Fruit fly (Drosophila melanogaster): Measurements from ENCODE around the gene Cyt-c1L.

Cyt-c1L gene

dm6 chr3R:29217309-29217708, 13.4 kb upstream of the Cyt-c1L start:
- no peak for TF ChIP-seq CTCF (optimal IDR thresholded peaks at IDR 0.05)
- no peak for TF ChIP-seq CG8478 (optimal IDR thresholded peaks at IDR 0.05)

dm6 chr3R:29216484-29216863, 12.5 kb upstream of the Cyt-c1L start:
- TF ChIP-seq CTCF (optimal IDR thresholded peaks at IDR 0.05) (no peak), CG8478 (optimal IDR thresholded peaks at IDR 0.05) (no peak)

- TF ChIP-seq CG8478 (optimal IDR thresholded peaks at IDR 0.05), result no peak
- no peak for TF ChIP-seq CTCF (optimal IDR thresholded peaks at IDR 0.05)
Observed at dm6 chr3R:29215652-29216483, 11.9 kb upstream of the Cyt-c1L start.

- TF ChIP-seq CG8478 (optimal IDR thresholded peaks at IDR 0.05) (no peak), CTCF (optimal IDR thresholded peaks at IDR 0.05) (no peak)
Observed at dm6 chr3R:29214982-29215533, 11.1 kb upstream of the Cyt-c1L start.

dm6 chr3R:29214262-29214661, 10.3 kb upstream of the Cyt-c1L start:
- TF ChIP-seq CTCF (optimal IDR thresholded peaks at IDR 0.05) (no peak), CG8478 (optimal IDR thresholded peaks at IDR 0.05) (peak; percentile 34)

dm6 chr3R:29213416-29213815, 9.5 kb upstream of the Cyt-c1L start:
- TF ChIP-seq CG8478 (optimal IDR thresholded peaks at IDR 0.05), result no peak
- TF ChIP-seq CTCF (optimal IDR thresholded peaks at IDR 0.05), result no peak

dm6 chr3R:29212534-29212933, 8.6 kb upstream of the Cyt-c1L start:
- TF ChIP-seq CG8478 (optimal IDR thresholded peaks at IDR 0.05), result no peak
- TF ChIP-seq CTCF (optimal IDR thresholded peaks at IDR 0.05), result no peak

dm6 chr3R:29211702-29212101, 7.8 kb upstream of the Cyt-c1L start:
- TF ChIP-seq CTCF (optimal IDR thresholded peaks at IDR 0.05), result no peak
- no peak for TF ChIP-seq CG8478 (optimal IDR thresholded peaks at IDR 0.05)

dm6 chr3R:29210542-29211393, 6.8 kb upstream of the Cyt-c1L start:
- TF ChIP-seq CG8478 (optimal IDR thresholded peaks at IDR 0.05), result no peak
- TF ChIP-seq CTCF (optimal IDR thresholded peaks at IDR 0.05), result no peak

dm6 chr3R:29210091-29210490, 6.2 kb upstream of the Cyt-c1L start:
- TF ChIP-seq CTCF (optimal IDR thresholded peaks at IDR 0.05) (no peak), CG8478 (optimal IDR thresholded peaks at IDR 0.05) (no peak)

dm6 chr3R:29207996-29208395, 4.1 kb upstream of the Cyt-c1L start:
- no peak for TF ChIP-seq CTCF (optimal IDR thresholded peaks at IDR 0.05)
- no peak for TF ChIP-seq CG8478 (optimal IDR thresholded peaks at IDR 0.05)

dm6 chr3R:29207012-29207656, 3.2 kb upstream of the Cyt-c1L start:
- TF ChIP-seq CTCF (optimal IDR thresholded peaks at IDR 0.05) (no peak), CG8478 (optimal IDR thresholded peaks at IDR 0.05) (no peak)

dm6 chr3R:29206198-29207011, 2.5 kb upstream of the Cyt-c1L start:
- TF ChIP-seq CTCF (optimal IDR thresholded peaks at IDR 0.05) (no peak), CG8478 (optimal IDR thresholded peaks at IDR 0.05) (no peak)
